Fruit fly (Drosophila melanogaster): ENCODE measurements around the gene Vha26.

The Vha26 gene

dm6 chr3R:5568590-5568989, 23.0 kb upstream of the Vha26 start, which contains the start of the genes CG2931 and Rheb (continued):
- peak; percentile 55; the same call in 1 of the 2 replicates for TF ChIP-seq E2f1 (GFP tag; IDR thresholded peaks at IDR 0.05)
- peak; percentile 65 for TF ChIP-seq HLH4C (GFP tag; IDR thresholded peaks at IDR 0.05; ENCODE audit: partially characterized antibody)
- TF ChIP-seq trem (tag; optimal IDR thresholded peaks at IDR 0.05), result peak; percentile 89
- TF ChIP-seq twi (tag; optimal IDR thresholded peaks at IDR 0.05), result peak; percentile 34
- TF ChIP-seq Optix (GFP tag; IDR thresholded peaks at IDR 0.05), result peak; percentile 39; the same call in 1 of the 3 replicates
- peak; percentile 82 for TF ChIP-seq phol (tag; optimal IDR thresholded peaks at IDR 0.05)
- TF ChIP-seq stc (GFP tag; IDR thresholded peaks at IDR 0.05), result peak; percentile 39; the same call in 1 of the 2 replicates
- TF ChIP-seq Dp (GFP tag; optimal IDR thresholded peaks at IDR 0.05), result peak; percentile 35
- no peak for TF ChIP-seq CG31224 (GFP tag; IDR thresholded peaks at IDR 0.05)
- TF ChIP-seq sim (GFP tag; IDR thresholded peaks at IDR 0.05), result no peak
- no peak for TF ChIP-seq CG11093 (GFP tag; IDR thresholded peaks at IDR 0.05)
- no peak for TF ChIP-seq rib (GFP tag; IDR thresholded peaks at IDR 0.05)
- TF ChIP-seq pan (optimal IDR thresholded peaks at IDR 0.05), result no peak
- peak in 1 of 2 experiments; percentile 79 for TF ChIP-seq pan (GFP tag; optimal IDR thresholded peaks at IDR 0.05 in 1 of 2, IDR thresholded peaks at IDR 0.05 in 1 of 2)
- TF ChIP-seq Chrac-16 (GFP tag; optimal IDR thresholded peaks at IDR 0.05), result peak; percentile 67
- peak; percentile 68 for TF ChIP-seq inv (GFP tag; IDR thresholded peaks at IDR 0.05; ENCODE audit: partially characterized antibody)
- peak; percentile 36 for TF ChIP-seq Dek (tag; optimal IDR thresholded peaks at IDR 0.05)
- TF ChIP-seq dmrt11E (tag; optimal IDR thresholded peaks at IDR 0.05), result peak; percentile 64
- no peak for TF ChIP-seq Hr78 (GFP tag; optimal IDR thresholded peaks at IDR 0.05)
- TF ChIP-seq Lpt (GFP tag; optimal IDR thresholded peaks at IDR 0.05), result no peak
- peak; percentile 92 for TF ChIP-seq CG9797 (GFP tag; optimal IDR thresholded peaks at IDR 0.05)
- TF ChIP-seq emc (GFP tag; optimal IDR thresholded peaks at IDR 0.05), result no peak
- no peak for TF ChIP-seq sqz (GFP tag; optimal IDR thresholded peaks at IDR 0.05)
- TF ChIP-seq Max (GFP tag; optimal IDR thresholded peaks at IDR 0.05), result peak; percentile 66
- TF ChIP-seq lola (GFP tag; optimal IDR thresholded peaks at IDR 0.05), result peak in 1 of 3 experiments; percentile 49
- TF ChIP-seq CG42726 (GFP tag; IDR thresholded peaks at IDR 0.05; ENCODE audit: partially characterized antibody), result peak; percentile 61; the same call in 1 of the 2 replicates
- no peak for TF ChIP-seq hkb (optimal IDR thresholded peaks at IDR 0.05)
- peak; percentile 68 for TF ChIP-seq hkb (GFP tag; IDR thresholded peaks at IDR 0.05)
- peak; percentile 92 for TF ChIP-seq Med (GFP tag)
- no peak for TF ChIP-seq CG1832 (GFP tag; optimal IDR thresholded peaks at IDR 0.05)
- peak; percentile 60 for TF ChIP-seq CG6791 (GFP tag; IDR thresholded peaks at IDR 0.05; ENCODE audit: partially characterized antibody)
- TF ChIP-seq CG8765 (GFP tag; IDR thresholded peaks at IDR 0.05), result no peak
- TF ChIP-seq CG2712 (tag; optimal IDR thresholded peaks at IDR 0.05), result peak; percentile 78
- peak; percentile 44; the same call in 1 of the 3 replicates for TF ChIP-seq Opbp (GFP tag; IDR thresholded peaks at IDR 0.05; ENCODE audit: partially characterized antibody)
- peak; percentile 63 for TF ChIP-seq CG14014 (GFP tag; IDR thresholded peaks at IDR 0.05)
- peak; percentile 55 for TF ChIP-seq fd3F (GFP tag; optimal IDR thresholded peaks at IDR 0.05)
- peak; percentile 35 for TF ChIP-seq CG16815 (GFP tag; optimal IDR thresholded peaks at IDR 0.05)
- TF ChIP-seq CG4424 (GFP tag; optimal IDR thresholded peaks at IDR 0.05), result peak; percentile 77
- no peak for TF ChIP-seq mld (GFP tag; IDR thresholded peaks at IDR 0.05; ENCODE audit: partially characterized antibody)
- peak; percentile 14 for TF ChIP-seq CrebB (tag; optimal IDR thresholded peaks at IDR 0.05)
- peak; percentile 2 for TF ChIP-seq en (GFP tag; optimal IDR thresholded peaks at IDR 0.05)
- peak; percentile 81 for TF ChIP-seq CG15514 (GFP tag; optimal IDR thresholded peaks at IDR 0.05)
- peak; percentile 89 for TF ChIP-seq pzg (GFP tag; optimal IDR thresholded peaks at IDR 0.05)
- peak; percentile 51 for TF ChIP-seq kay (GFP tag; optimal IDR thresholded peaks at IDR 0.05)
- TF ChIP-seq CoRest (tag; optimal IDR thresholded peaks at IDR 0.05), result peak; percentile 77
- TF ChIP-seq CG32767 (GFP tag; IDR thresholded peaks at IDR 0.05), result 0 out of 2 replicates have a peak, but pooled peaks have one; percentile 18
- peak; percentile 31; the same call in 1 of the 2 replicates for TF ChIP-seq CG4730 (GFP tag; IDR thresholded peaks at IDR 0.05)
- TF ChIP-seq CG5953 (GFP tag; IDR thresholded peaks at IDR 0.05), result no peak; the same call in 1 of the 2 replicates
- peak; percentile 69 for TF ChIP-seq bbx (GFP tag; IDR thresholded peaks at IDR 0.05; ENCODE audit: partially characterized antibody)
- TF ChIP-seq CG15073 (GFP tag; optimal IDR thresholded peaks at IDR 0.05), result no peak

Data from whole organism, embryonic.